Fruit fly (Drosophila melanogaster) whole organism, wandering third instar larva: ENCODE data around the gene foxo.

Source experiments
- Abd-B ChIP-seq: fragments of >200 bp; optimal IDR thresholded peaks from 2 replicates; lab custom pipeline; 2017; ENCODE audit warnings: missing biosample characterization, missing genetic modification characterization
- CG32264 ChIP-seq: fragments of 200-800 bp; sonication (Bioruptor generic); optimal IDR thresholded peaks from 2 replicates; lab custom pipeline; 2016; ENCODE audit warnings: missing biosample characterization, missing genetic modification characterization
- Hnf4 ChIP-seq: fragments of 200-800 bp; sonication (Bioruptor generic); optimal IDR thresholded peaks from 2 replicates; lab custom pipeline; 2016; ENCODE audit warnings: missing biosample characterization, mild to moderate bottlenecking, missing genetic modification characterization
- fru ChIP-seq: fragments of 200-800 bp; sonication (Bioruptor generic); optimal IDR thresholded peaks from 3 replicates; lab custom pipeline; 2016; ENCODE audit warnings: missing biosample characterization, mild to moderate bottlenecking, missing genetic modification characterization
- usp ChIP-seq: fragments of >200 bp; optimal IDR thresholded peaks from 2 replicates; lab custom pipeline; 2017; ENCODE audit warnings: missing biosample characterization, missing genetic modification characterization

foxo gene

DNA sequence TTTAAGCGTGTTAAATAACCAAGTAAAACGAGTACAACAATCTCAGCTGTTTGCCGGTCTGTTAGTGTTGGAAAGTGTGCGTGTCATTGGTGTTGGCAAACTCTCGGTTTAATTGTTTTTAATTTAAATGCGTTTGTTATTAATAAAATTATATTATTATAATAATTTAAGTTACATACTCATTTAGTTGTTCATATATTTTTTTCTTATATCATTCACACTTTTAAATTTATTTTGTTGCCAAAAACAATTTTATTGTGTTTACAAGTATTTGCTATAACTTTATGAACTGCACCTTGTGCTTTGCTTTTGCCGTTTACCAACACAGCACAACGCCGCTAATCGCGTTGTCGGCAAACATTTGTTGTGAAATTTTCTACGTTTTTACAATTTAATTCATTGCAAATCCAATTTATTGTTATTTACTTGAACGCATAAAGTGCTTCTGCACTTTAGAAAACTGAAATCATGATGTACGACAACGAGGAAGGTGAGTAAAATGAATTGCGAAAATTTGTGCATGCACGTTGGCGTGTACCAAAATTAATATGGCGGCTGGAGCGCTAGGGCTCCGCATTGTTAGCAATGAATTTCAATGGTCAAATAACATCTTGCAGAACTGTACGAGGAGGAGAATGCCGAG lies 68.9 kb downstream of the foxo start, which contains the start of the genes 140up and Polr2B (continued):
- no peak for TF ChIP-seq usp (GFP tag; lab: Kevin White, UChicago)
- TF ChIP-seq fru = peak; percentile 86
- TF ChIP-seq Abd-B = no peak

DNA sequence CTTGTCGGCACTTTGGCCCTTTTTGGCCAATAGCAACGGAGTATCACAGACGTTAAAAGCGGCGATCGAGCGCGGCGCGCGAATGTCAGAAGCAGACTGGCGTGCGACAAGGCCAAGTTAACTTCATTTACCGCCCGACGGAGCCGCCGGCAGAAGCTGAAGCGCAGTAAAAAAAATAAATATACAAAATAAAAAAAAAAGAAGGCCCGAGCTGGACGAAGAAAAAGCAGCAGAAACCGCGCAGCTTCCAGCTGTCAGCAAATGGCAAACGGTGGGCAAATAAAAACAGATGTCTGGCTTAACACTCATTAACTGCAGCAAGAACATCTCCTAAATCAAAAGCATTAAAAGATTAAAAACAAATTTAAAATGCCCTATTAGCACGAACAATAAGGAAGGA lies 75.2 kb downstream of the foxo start, which contains the start of gene CG14356:
TSS of gene CG14356 (minus strand) at position 101 of the 400 bp plus-strand sequence.
- TF ChIP-seq CG32264 (no peak), Hnf4 (GFP tag; lab: Kevin White, UChicago) (no peak), usp (GFP tag; lab: Kevin White, UChicago) (no peak)
